Worm (Caenorhabditis elegans) whole organism, L1 larva: ENCODE results near the gene bbs-5.
A peak's percentile ranks its signal among the peaks of the same experiment; 100 is the strongest.

Experiments used
- C16A3.4 ChIP-seq: fragments of 150-350 bp; optimal IDR thresholded peaks from 2 replicates; lab custom pipeline; 2014; ENCODE audit warnings: missing biosample characterization, missing genetic modification characterization
- F16B12.6 ChIP-seq: fragments of 150-350 bp; optimal IDR thresholded peaks from 2 replicates; lab custom pipeline; 2014; ENCODE audit warnings: missing biosample characterization, missing genetic modification characterization
- aly-2 ChIP-seq: fragments of 150-350 bp; optimal IDR thresholded peaks from 2 replicates; lab custom pipeline; 2014; ENCODE audit warnings: missing biosample characterization, missing genetic modification characterization
- ama-1 ChIP-seq: fragments of 150-350 bp; optimal IDR thresholded peaks from 2 replicates; lab custom pipeline; 2014
- ceh-63 ChIP-seq: fragments of 200-800 bp; sonication (Bioruptor generic); optimal IDR thresholded peaks from 2 replicates; lab custom pipeline; 2018; ENCODE audit warnings: mild to moderate bottlenecking, missing genetic modification characterization, missing compliant biosample characterization
- ceh-8 ChIP-seq: fragments of 200-800 bp; sonication (Bioruptor generic); optimal IDR thresholded peaks from 2 replicates; lab custom pipeline; 2018; ENCODE audit warnings: mild to moderate bottlenecking, missing genetic modification characterization, moderate library complexity, missing compliant biosample characterization
- ceh-82 ChIP-seq, 3 experiments: fragments of 150-350 bp in 1 of 3; sonication (generic microtip) in 2 of 3; optimal IDR thresholded peaks; 2 replicates each; lab custom pipeline; 2014 to 2017; ENCODE audit warnings: missing biosample characterization in 3 of 3, missing genetic modification characterization in 3 of 3
- ceh-88 ChIP-seq: fragments of 200-800 bp; sonication (Bioruptor generic); IDR thresholded peaks from 2 replicates; pipeline ENCODE4 v1.3.6; 2022; ENCODE audit warnings: missing genetic modification characterization, missing compliant biosample characterization
- ceh-90 ChIP-seq: sonication (generic microtip); optimal IDR thresholded peaks from 2 replicates; lab custom pipeline; 2016; ENCODE audit warnings: missing genetic modification characterization, missing compliant biosample characterization
- efl-1 ChIP-seq, 4 experiments: fragments of 150-350 bp; optimal IDR thresholded peaks in 3 of 4; peaks in 1 of 4; 1 replicate in 1 of 4; 2 replicates in 3 of 4; lab custom pipeline; 2014; ENCODE audit warnings: missing biosample characterization in 2 of 4, missing genetic modification characterization in 2 of 4, missing genetic modification reagents in 2 of 4
- elt-3 ChIP-seq, 6 experiments: fragments of 150-350 bp in 1 of 6; sonication (generic microtip); optimal IDR thresholded peaks; 2 replicates each; lab custom pipeline; 2017 to 2018; ENCODE audit warnings: missing biosample characterization in 6 of 6, missing genetic modification characterization in 6 of 6, inconsistent platforms in 1 of 6
- fkh-10 ChIP-seq: sonication (generic microtip); optimal IDR thresholded peaks from 2 replicates; lab custom pipeline; 2017; ENCODE audit warnings: missing biosample characterization, missing genetic modification reagents, missing genetic modification characterization
- fkh-8 ChIP-seq: sonication (generic microtip); optimal IDR thresholded peaks from 2 replicates; lab custom pipeline; 2016; ENCODE audit warnings: mild to moderate bottlenecking, missing genetic modification characterization, missing compliant biosample characterization
- grh-1 ChIP-seq: fragments of 200-800 bp; sonication (Bioruptor generic); IDR thresholded peaks from 2 replicates; pipeline ENCODE4 v1.3.6; 2022; ENCODE audit warnings: missing genetic modification reagents, missing genetic modification characterization, missing compliant biosample characterization
- hlh-17 ChIP-seq: fragments of 200-800 bp; sonication (Bioruptor generic); optimal IDR thresholded peaks from 2 replicates; lab custom pipeline; 2018; ENCODE audit warnings: missing genetic modification characterization, mild to moderate bottlenecking, missing compliant biosample characterization, moderate library complexity, borderline replicate concordance
- hpl-2 ChIP-seq: fragments of 150-350 bp; optimal IDR thresholded peaks from 2 replicates; lab custom pipeline; 2014; ENCODE audit warnings: missing biosample characterization, missing genetic modification reagents, missing genetic modification characterization
- isw-1 ChIP-seq: fragments of 200-800 bp; sonication (Bioruptor generic); IDR thresholded peaks from 2 replicates; pipeline ENCODE4 v1.3.6; 2022; ENCODE audit warnings: missing genetic modification characterization, missing compliant biosample characterization
- lin-13 ChIP-seq: fragments of 150-350 bp; optimal IDR thresholded peaks from 2 replicates; lab custom pipeline; 2014; ENCODE audit warnings: missing biosample characterization, missing genetic modification reagents, missing genetic modification characterization
- lin-14 ChIP-seq: fragments of 200-800 bp; sonication (Bioruptor generic); optimal IDR thresholded peaks from 2 replicates; lab custom pipeline; 2018; ENCODE audit warnings: mild to moderate bottlenecking, missing genetic modification characterization, moderate library complexity, missing compliant biosample characterization
- lin-35 ChIP-seq, 2 experiments: fragments of 150-350 bp; optimal IDR thresholded peaks; 2 replicates each; lab custom pipeline; 2014; ENCODE audit warnings: missing biosample characterization in 2 of 2, missing genetic modification characterization in 2 of 2, missing genetic modification reagents in 2 of 2
- lsy-2 ChIP-seq, 2 experiments: fragments of 150-350 bp; optimal IDR thresholded peaks; 2 replicates each; lab custom pipeline; 2014; ENCODE audit warnings: missing biosample characterization in 2 of 2, missing genetic modification characterization in 2 of 2
- mab-9 ChIP-seq: fragments of 200-800 bp; sonication (Bioruptor generic); IDR thresholded peaks from 2 replicates; pipeline ENCODE4 v1.3.6; 2022; ENCODE audit warnings: missing genetic modification reagents, missing genetic modification characterization, missing compliant biosample characterization
- mdl-1 ChIP-seq, 2 experiments: fragments of 150-350 bp; optimal IDR thresholded peaks; 2 replicates each; lab custom pipeline; 2014 to 2017; ENCODE audit warnings: missing biosample characterization in 2 of 2, missing genetic modification characterization in 2 of 2, inconsistent platforms in 1 of 2
- mef-2 ChIP-seq: fragments of 150-350 bp; optimal IDR thresholded peaks from 2 replicates; lab custom pipeline; 2014; ENCODE audit warnings: missing biosample characterization, missing genetic modification characterization
- nhr-11 ChIP-seq: fragments of 150-350 bp; optimal IDR thresholded peaks from 2 replicates; lab custom pipeline; 2014; ENCODE audit warnings: missing biosample characterization, missing genetic modification characterization
- nhr-19 ChIP-seq: fragments of 200-800 bp; sonication (Bioruptor generic); conservative IDR thresholded peaks from 2 replicates; pipeline ENCODE4 v1.3.6; 2022; ENCODE audit warnings: missing genetic modification characterization, missing compliant biosample characterization
- nhr-20 ChIP-seq: sonication (generic microtip); optimal IDR thresholded peaks from 2 replicates; lab custom pipeline; 2016; ENCODE audit warnings: mild to moderate bottlenecking, missing genetic modification characterization, missing compliant biosample characterization
- nhr-237 ChIP-seq: fragments of 150-350 bp; optimal IDR thresholded peaks from 2 replicates; lab custom pipeline; 2014; ENCODE audit warnings: missing biosample characterization, missing genetic modification characterization
- nhr-47 ChIP-seq: sonication (generic microtip); optimal IDR thresholded peaks from 2 replicates; lab custom pipeline; 2016; ENCODE audit warnings: mild to moderate bottlenecking, missing genetic modification characterization, moderate library complexity, missing compliant biosample characterization
- nhr-71 ChIP-seq: sonication (generic microtip); optimal IDR thresholded peaks from 2 replicates; lab custom pipeline; 2016; ENCODE audit warnings: mild to moderate bottlenecking, missing genetic modification characterization, moderate library complexity, missing compliant biosample characterization
- nhr-76 ChIP-seq: sonication (generic microtip); optimal IDR thresholded peaks from 2 replicates; lab custom pipeline; 2017; ENCODE audit warnings: missing biosample characterization, missing genetic modification characterization
- nhr-85 ChIP-seq: sonication (generic microtip); peaks from one replicate; lab custom pipeline; 2016; ENCODE audit warnings: missing genetic modification characterization, inconsistent platforms, missing compliant biosample characterization
- nhr-90 ChIP-seq: sonication (generic microtip); optimal IDR thresholded peaks from 2 replicates; lab custom pipeline; 2016; ENCODE audit warnings: mild to moderate bottlenecking, missing genetic modification characterization, missing compliant biosample characterization; ENCODE audit not compliant: poor library complexity
- pax-3 ChIP-seq: fragments of 200-800 bp; sonication (Bioruptor generic); optimal IDR thresholded peaks from 2 replicates; lab custom pipeline; 2018; ENCODE audit warnings: mild to moderate bottlenecking, missing genetic modification characterization, moderate library complexity, missing compliant biosample characterization
- sox-4 ChIP-seq: sonication (generic microtip); optimal IDR thresholded peaks from 2 replicates; lab custom pipeline; 2016; ENCODE audit warnings: missing genetic modification characterization, missing compliant biosample characterization
- sup-37 ChIP-seq: fragments of 200-800 bp; sonication (Bioruptor generic); optimal IDR thresholded peaks from 2 replicates; lab custom pipeline; 2018; ENCODE audit warnings: mild to moderate bottlenecking, missing genetic modification characterization, missing compliant biosample characterization
- tbx-2 ChIP-seq: sonication (generic microtip); optimal IDR thresholded peaks from 2 replicates; lab custom pipeline; 2016; ENCODE audit warnings: missing genetic modification characterization, missing compliant biosample characterization
- tlp-1 ChIP-seq: fragments of 150-350 bp; optimal IDR thresholded peaks from 2 replicates; lab custom pipeline; 2014; ENCODE audit warnings: missing biosample characterization, missing genetic modification characterization
- unc-62 ChIP-seq: fragments of 150-350 bp; optimal IDR thresholded peaks from 2 replicates; lab custom pipeline; 2014; ENCODE audit warnings: missing biosample characterization, missing genetic modification reagents, missing genetic modification characterization
- unc-86 ChIP-seq: sonication (generic microtip); optimal IDR thresholded peaks from 2 replicates; lab custom pipeline; 2016; ENCODE audit warnings: missing genetic modification characterization, missing compliant biosample characterization
- unc-98 ChIP-seq: fragments of 200-800 bp; sonication (Bioruptor generic); IDR thresholded peaks from 2 replicates; pipeline ENCODE4 v1.3.6; 2022; ENCODE audit warnings: missing genetic modification characterization, missing compliant biosample characterization
- vab-15 ChIP-seq: sonication (generic microtip); optimal IDR thresholded peaks from 2 replicates; lab custom pipeline; 2017; ENCODE audit warnings: missing genotype, mild to moderate bottlenecking, missing genetic modification characterization, missing compliant biosample characterization
- xbp-1 ChIP-seq: sonication (generic microtip); optimal IDR thresholded peaks from 2 replicates; lab custom pipeline; 2016; ENCODE audit warnings: missing genetic modification characterization, missing compliant biosample characterization
- zag-1 ChIP-seq: fragments of 150-350 bp; optimal IDR thresholded peaks from 2 replicates; lab custom pipeline; 2014; ENCODE audit warnings: missing biosample characterization, missing genetic modification characterization
- ztf-11 ChIP-seq, 2 experiments: sonication (generic microtip); optimal IDR thresholded peaks; 2 replicates each; lab custom pipeline; 2016 to 2017; ENCODE audit warnings: missing genetic modification characterization in 2 of 2, missing biosample characterization in 1 of 2, missing compliant biosample characterization in 1 of 2
- ztf-4 ChIP-seq: fragments of 150-350 bp; optimal IDR thresholded peaks from 2 replicates; lab custom pipeline; 2014; ENCODE audit warnings: missing biosample characterization, missing genetic modification characterization

The bbs-5 gene

DNA sequence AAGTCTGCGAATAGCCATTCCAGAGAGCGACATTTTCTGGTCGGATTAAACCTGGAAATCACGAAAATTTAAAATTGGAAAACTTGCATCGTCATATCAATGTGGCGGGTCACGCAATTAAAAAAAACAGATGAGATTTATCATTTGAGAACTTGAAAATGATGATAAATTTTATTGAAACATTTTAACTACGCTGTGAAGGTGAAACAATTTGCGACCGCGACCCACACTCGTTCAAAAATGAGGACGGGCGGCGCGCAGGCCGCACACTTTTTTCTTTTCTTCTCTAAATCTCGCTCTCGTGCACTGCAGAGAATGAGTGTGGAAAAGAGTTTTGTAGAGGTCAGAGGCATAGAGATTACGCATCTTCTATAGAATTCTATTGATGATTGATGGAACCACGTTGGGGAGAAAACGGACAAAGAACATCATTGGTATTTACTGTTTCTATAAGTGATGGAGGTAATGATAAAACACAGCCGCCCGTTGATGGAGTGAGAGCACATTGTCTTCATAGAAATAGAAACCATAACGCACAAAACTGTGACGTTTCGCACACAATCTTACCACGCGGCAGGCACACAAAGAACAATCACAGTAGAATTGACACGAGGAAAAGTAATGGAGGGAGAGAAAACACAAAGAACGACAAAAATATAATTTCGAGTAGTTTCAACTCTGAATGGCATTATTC lies 44.9 kb downstream of the bbs-5 start, which contains the start of gene cts-1 (continued):
- TF ChIP-seq nhr-90 (tag; lab: Kevin White, UChicago), result peak; percentile 79
- peak; percentile 28 to 94 for TF ChIP-seq mdl-1 (tag; optimal IDR thresholded peaks at IDR 0.05; lab: Kevin White, UChicago)
- TF ChIP-seq fkh-10, result peak; percentile 23
- TF ChIP-seq unc-98 (GFP tag; lab: Robert Waterston, UW), result no peak
- no peak for TF ChIP-seq unc-86 (tag; lab: Kevin White, UChicago)
- TF ChIP-seq nhr-237 (tag; lab: Kevin White, UChicago), result peak; percentile 12
- TF ChIP-seq fkh-8 (tag; lab: Kevin White, UChicago), result peak; percentile 79
- peak; percentile 65 for TF ChIP-seq C16A3.4 (tag; lab: Kevin White, UChicago)
- peak; percentile 35 for TF ChIP-seq lin-13 (GFP tag; lab: Kevin White, UChicago)
- TF ChIP-seq hlh-17 (GFP tag; lab: Kevin White, UChicago), result no peak
- TF ChIP-seq nhr-47 (tag; lab: Kevin White, UChicago), result peak; percentile 76
- TF ChIP-seq pax-3 (tag; lab: Kevin White, UChicago), result peak; percentile 25
- peak; percentile 34 for TF ChIP-seq mef-2 (tag; lab: Kevin White, UChicago)
- no peak for TF ChIP-seq sox-4 (tag; lab: Kevin White, UChicago)
- no peak for TF ChIP-seq unc-62
- peak; percentile 72 to 73 for TF ChIP-seq efl-1 (optimal IDR thresholded peaks at IDR 0.05; lab: Kevin White, UChicago)
- TF ChIP-seq efl-1 (GFP tag; optimal IDR thresholded peaks at IDR 0.05 in 1 of 2; lab: Kevin White, UChicago), result peak; percentile 50 to 93
- TF ChIP-seq nhr-76 (tag; lab: Kevin White, UChicago), result peak; percentile 30
- TF ChIP-seq grh-1, result no peak
- TF ChIP-seq aly-2, result peak; percentile 12
- peak; percentile 92 for TF ChIP-seq nhr-71 (tag; lab: Kevin White, UChicago)
- no peak for TF ChIP-seq tlp-1 (tag; lab: Kevin White, UChicago)
- no peak for TF ChIP-seq isw-1 (GFP tag; lab: Robert Waterston, UW)
- peak; percentile 69 to 82 for TF ChIP-seq lin-35 (GFP tag; optimal IDR thresholded peaks at IDR 0.05; lab: Kevin White, UChicago)
- TF ChIP-seq mab-9 (GFP tag; lab: Robert Waterston, UW), result no peak
- TF ChIP-seq nhr-11 (tag; lab: Kevin White, UChicago), result peak; percentile 10
- peak; percentile 43 for TF ChIP-seq F16B12.6 (tag; lab: Kevin White, UChicago)
- peak; percentile 74 for TF ChIP-seq xbp-1
- TF ChIP-seq ceh-63 (GFP tag; lab: Kevin White, UChicago), result no peak
- TF ChIP-seq nhr-19 (GFP tag; lab: Robert Waterston, UW), result no peak
- peak in 5 of 6 experiments; percentile 18 to 68 (median 66) for TF ChIP-seq elt-3 (tag; optimal IDR thresholded peaks at IDR 0.05; lab: Kevin White, UChicago)
- TF ChIP-seq ceh-82 (tag; optimal IDR thresholded peaks at IDR 0.05; lab: Kevin White, UChicago), result peak in 2 of 3 experiments; percentile 35 to 83
- peak; percentile 78 to 95 for TF ChIP-seq lsy-2 (tag; optimal IDR thresholded peaks at IDR 0.05; lab: Kevin White, UChicago)

DNA sequence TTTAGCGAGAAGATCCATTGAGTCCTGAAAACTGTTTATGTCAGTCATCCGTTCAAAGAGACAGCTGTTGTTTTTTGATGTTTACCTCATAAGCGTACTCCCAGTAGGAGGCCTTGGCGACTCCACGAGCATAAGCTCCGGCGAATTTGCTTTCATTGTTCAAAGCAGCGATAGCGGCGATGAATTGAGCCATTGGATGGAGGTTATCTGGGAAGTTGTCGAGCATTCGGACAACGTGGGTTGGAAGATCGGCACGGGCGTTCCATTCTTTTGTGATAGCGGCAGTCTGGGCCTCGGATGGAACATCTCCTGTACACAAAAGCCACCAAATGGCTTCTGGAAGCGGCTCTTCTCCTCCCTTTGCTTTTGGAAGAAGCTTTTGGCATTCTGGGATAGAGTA lies 45.7 kb downstream of the bbs-5 start:
- TF ChIP-seq efl-1 (optimal IDR thresholded peaks at IDR 0.05; lab: Kevin White, UChicago), result no peak
- peak in 1 of 2 experiments; percentile 94 for TF ChIP-seq efl-1 (GFP tag; optimal IDR thresholded peaks at IDR 0.05 in 1 of 2; lab: Kevin White, UChicago)
- no peak for TF ChIP-seq zag-1 (tag; lab: Kevin White, UChicago)

ce11 chrIII:10214540-10214979 lies 47.0 kb downstream of the bbs-5 start:
- TF ChIP-seq ztf-4 (tag; lab: Kevin White, UChicago) (peak; percentile 92), nhr-71 (tag; lab: Kevin White, UChicago) (peak; percentile 75), ceh-90 (tag; lab: Kevin White, UChicago) (no peak), nhr-85 (tag; lab: Kevin White, UChicago) (peak; percentile 4), vab-15 (no peak), lin-14 (GFP tag; lab: Kevin White, UChicago) (peak; percentile 24), nhr-11 (tag; lab: Kevin White, UChicago) (no peak), nhr-90 (tag; lab: Kevin White, UChicago) (peak; percentile 69), xbp-1 (peak; percentile 48), hpl-2 (GFP tag; lab: Kevin White, UChicago) (peak; percentile 46), nhr-20 (tag; lab: Kevin White, UChicago) (peak; percentile 45), tbx-2 (peak; percentile 49), fkh-10 (no peak), ceh-8 (no peak), ztf-11 (tag; optimal IDR thresholded peaks at IDR 0.05; lab: Kevin White, UChicago) (peak in 1 of 2 experiments; percentile 22), ceh-88 (peak; percentile 45; the same call in 1 of the 2 replicates), ama-1 (lab: Kevin White, UChicago) (peak; percentile 86), efl-1 (optimal IDR thresholded peaks at IDR 0.05; lab: Kevin White, UChicago) (peak; percentile 14 to 31), efl-1 (GFP tag; optimal IDR thresholded peaks at IDR 0.05 in 1 of 2; lab: Kevin White, UChicago) (peak in 1 of 2 experiments; percentile 92), grh-1 (peak; percentile 58), sup-37 (GFP tag; lab: Kevin White, UChicago) (peak; percentile 38)
